Worm (Caenorhabditis elegans) whole organism, L1 larva: ENCODE measurements around the gene krr-1.

Experiments
- C04F5.9 ChIP-seq: sonication (generic microtip); optimal IDR thresholded peaks from 2 replicates; lab custom pipeline; 2016; ENCODE audit warnings: missing genetic modification characterization, missing compliant biosample characterization
- F16B12.6 ChIP-seq: fragments of 150-350 bp; optimal IDR thresholded peaks from 2 replicates; lab custom pipeline; 2014; ENCODE audit warnings: missing biosample characterization, missing genetic modification characterization
- aha-1 ChIP-seq: fragments of 150-350 bp; optimal IDR thresholded peaks from 2 replicates; lab custom pipeline; 2014; ENCODE audit warnings: missing biosample characterization, missing genetic modification characterization
- ama-1 ChIP-seq: fragments of 150-350 bp; optimal IDR thresholded peaks from 2 replicates; lab custom pipeline; 2014
- ceh-63 ChIP-seq: fragments of 200-800 bp; sonication (Bioruptor generic); optimal IDR thresholded peaks from 2 replicates; lab custom pipeline; 2018; ENCODE audit warnings: mild to moderate bottlenecking, missing genetic modification characterization, missing compliant biosample characterization
- ceh-90 ChIP-seq: sonication (generic microtip); optimal IDR thresholded peaks from 2 replicates; lab custom pipeline; 2016; ENCODE audit warnings: missing genetic modification characterization, missing compliant biosample characterization
- ces-1 ChIP-seq: fragments of 150-350 bp; optimal IDR thresholded peaks from 2 replicates; lab custom pipeline; 2014; ENCODE audit warnings: missing biosample characterization, missing genetic modification reagents, missing genetic modification characterization
- dpl-1 ChIP-seq, 3 experiments: fragments of 150-350 bp in 2 of 3; sonication (generic microtip) in 1 of 3; optimal IDR thresholded peaks; 2 replicates each; lab custom pipeline; 2014 to 2017; ENCODE audit warnings: missing biosample characterization in 3 of 3, missing genetic modification characterization in 3 of 3, missing genetic modification reagents in 3 of 3
- efl-1 ChIP-seq, 4 experiments: fragments of 150-350 bp; optimal IDR thresholded peaks in 3 of 4; peaks in 1 of 4; 1 replicate in 1 of 4; 2 replicates in 3 of 4; lab custom pipeline; 2014; ENCODE audit warnings: missing biosample characterization in 2 of 4, missing genetic modification characterization in 2 of 4, missing genetic modification reagents in 2 of 4
- efl-3 ChIP-seq: fragments of 200-800 bp; sonication (Bioruptor generic); optimal IDR thresholded peaks from 2 replicates; lab custom pipeline; 2018; ENCODE audit warnings: mild to moderate bottlenecking, missing genetic modification characterization, missing compliant biosample characterization
- ets-5 ChIP-seq: fragments of 200-800 bp; sonication (Bioruptor generic); IDR thresholded peaks from 2 replicates; pipeline ENCODE4 v1.3.6; 2022; ENCODE audit warnings: missing genetic modification characterization, missing compliant biosample characterization
- fkh-10 ChIP-seq: sonication (generic microtip); optimal IDR thresholded peaks from 2 replicates; lab custom pipeline; 2017; ENCODE audit warnings: missing biosample characterization, missing genetic modification reagents, missing genetic modification characterization
- grh-1 ChIP-seq: fragments of 200-800 bp; sonication (Bioruptor generic); IDR thresholded peaks from 2 replicates; pipeline ENCODE4 v1.3.6; 2022; ENCODE audit warnings: missing genetic modification reagents, missing genetic modification characterization, missing compliant biosample characterization
- hlh-17 ChIP-seq: fragments of 200-800 bp; sonication (Bioruptor generic); optimal IDR thresholded peaks from 2 replicates; lab custom pipeline; 2018; ENCODE audit warnings: missing genetic modification characterization, mild to moderate bottlenecking, missing compliant biosample characterization, moderate library complexity, borderline replicate concordance
- hpl-2 ChIP-seq: fragments of 150-350 bp; optimal IDR thresholded peaks from 2 replicates; lab custom pipeline; 2014; ENCODE audit warnings: missing biosample characterization, missing genetic modification reagents, missing genetic modification characterization
- irx-1 ChIP-seq: sonication (generic microtip); optimal IDR thresholded peaks from 2 replicates; lab custom pipeline; 2016; ENCODE audit warnings: missing genetic modification characterization, missing compliant biosample characterization
- lin-14 ChIP-seq: fragments of 200-800 bp; sonication (Bioruptor generic); optimal IDR thresholded peaks from 2 replicates; lab custom pipeline; 2018; ENCODE audit warnings: mild to moderate bottlenecking, missing genetic modification characterization, moderate library complexity, missing compliant biosample characterization
- lin-15B ChIP-seq: fragments of 150-350 bp; sonication (generic microtip); optimal IDR thresholded peaks from 3 replicates; lab custom pipeline; 2014; ENCODE audit warnings: missing biosample characterization, missing genetic modification characterization
- lin-35 ChIP-seq, 2 experiments: fragments of 150-350 bp; optimal IDR thresholded peaks; 2 replicates each; lab custom pipeline; 2014; ENCODE audit warnings: missing biosample characterization in 2 of 2, missing genetic modification characterization in 2 of 2, missing genetic modification reagents in 2 of 2
- lir-3 ChIP-seq: sonication (generic microtip); optimal IDR thresholded peaks from 2 replicates; lab custom pipeline; 2016; ENCODE audit warnings: mild to moderate bottlenecking, missing genetic modification characterization, moderate library complexity, missing compliant biosample characterization; ENCODE audit not compliant: poor library complexity
- lsy-2 ChIP-seq, 2 experiments: fragments of 150-350 bp; optimal IDR thresholded peaks; 2 replicates each; lab custom pipeline; 2014; ENCODE audit warnings: missing biosample characterization in 2 of 2, missing genetic modification characterization in 2 of 2
- mdl-1 ChIP-seq, 2 experiments: fragments of 150-350 bp; optimal IDR thresholded peaks; 2 replicates each; lab custom pipeline; 2014 to 2017; ENCODE audit warnings: missing biosample characterization in 2 of 2, missing genetic modification characterization in 2 of 2, inconsistent platforms in 1 of 2
- mef-2 ChIP-seq: fragments of 150-350 bp; optimal IDR thresholded peaks from 2 replicates; lab custom pipeline; 2014; ENCODE audit warnings: missing biosample characterization, missing genetic modification characterization
- mep-1 ChIP-seq: fragments of 150-350 bp; optimal IDR thresholded peaks from 2 replicates; lab custom pipeline; 2014; ENCODE audit warnings: missing biosample characterization, missing genetic modification characterization
- nhr-20 ChIP-seq: sonication (generic microtip); optimal IDR thresholded peaks from 2 replicates; lab custom pipeline; 2016; ENCODE audit warnings: mild to moderate bottlenecking, missing genetic modification characterization, missing compliant biosample characterization
- nhr-47 ChIP-seq: sonication (generic microtip); optimal IDR thresholded peaks from 2 replicates; lab custom pipeline; 2016; ENCODE audit warnings: mild to moderate bottlenecking, missing genetic modification characterization, moderate library complexity, missing compliant biosample characterization
- nhr-76 ChIP-seq: sonication (generic microtip); optimal IDR thresholded peaks from 2 replicates; lab custom pipeline; 2017; ENCODE audit warnings: missing biosample characterization, missing genetic modification characterization
- nhr-77 ChIP-seq: fragments of 150-350 bp; optimal IDR thresholded peaks from 2 replicates; lab custom pipeline; 2014; ENCODE audit warnings: missing biosample characterization, missing genetic modification characterization
- nhr-84 ChIP-seq: sonication (generic microtip); optimal IDR thresholded peaks from 2 replicates; lab custom pipeline; 2017; ENCODE audit warnings: missing biosample characterization, missing genetic modification characterization
- nhr-90 ChIP-seq: sonication (generic microtip); optimal IDR thresholded peaks from 2 replicates; lab custom pipeline; 2016; ENCODE audit warnings: mild to moderate bottlenecking, missing genetic modification characterization, missing compliant biosample characterization; ENCODE audit not compliant: poor library complexity
- pag-3 ChIP-seq: sonication (generic microtip); optimal IDR thresholded peaks from 2 replicates; lab custom pipeline; 2017; ENCODE audit warnings: missing genetic modification characterization, mild to moderate bottlenecking, missing compliant biosample characterization, antibody characterized with exemption, borderline replicate concordance; ENCODE audit not compliant: insufficient read depth
- swsn-7 ChIP-seq: sonication (generic microtip); optimal IDR thresholded peaks from 2 replicates; lab custom pipeline; 2016; ENCODE audit warnings: missing genetic modification characterization, missing compliant biosample characterization
- unc-62 ChIP-seq: fragments of 150-350 bp; optimal IDR thresholded peaks from 2 replicates; lab custom pipeline; 2014; ENCODE audit warnings: missing biosample characterization, missing genetic modification reagents, missing genetic modification characterization
- unc-86 ChIP-seq: sonication (generic microtip); optimal IDR thresholded peaks from 2 replicates; lab custom pipeline; 2016; ENCODE audit warnings: missing genetic modification characterization, missing compliant biosample characterization
- ztf-11 ChIP-seq, 2 experiments: sonication (generic microtip); optimal IDR thresholded peaks; 2 replicates each; lab custom pipeline; 2016 to 2017; ENCODE audit warnings: missing genetic modification characterization in 2 of 2, missing biosample characterization in 1 of 2, missing compliant biosample characterization in 1 of 2

The krr-1 gene

ce11 chrV:7225894-7226293 lies 5.1 kb upstream of the krr-1 start:
- TF ChIP-seq efl-1 (optimal IDR thresholded peaks at IDR 0.05; lab: Kevin White, UChicago) (no peak), efl-1 (GFP tag; optimal IDR thresholded peaks at IDR 0.05 in 1 of 2; lab: Kevin White, UChicago) (peak in 1 of 2 experiments; percentile 10), ceh-63 (GFP tag; lab: Kevin White, UChicago) (no peak), nhr-20 (no peak)

- TF ChIP-seq nhr-47 (no peak), mep-1 (no peak), swsn-7 (tag; lab: Kevin White, UChicago) (no peak), mef-2 (tag; lab: Kevin White, UChicago) (no peak), F16B12.6 (no peak), grh-1 (GFP tag; lab: Robert Waterston, UW) (no peak), irx-1 (no peak), efl-3 (GFP tag; lab: Kevin White, UChicago) (no peak), lir-3 (tag; lab: Kevin White, UChicago) (no peak), efl-1 (optimal IDR thresholded peaks at IDR 0.05; lab: Kevin White, UChicago) (no peak), efl-1 (GFP tag; optimal IDR thresholded peaks at IDR 0.05 in 1 of 2; lab: Kevin White, UChicago) (no peak), ceh-90 (tag; lab: Kevin White, UChicago) (no peak), lin-14 (GFP tag; lab: Kevin White, UChicago) (no peak), pag-3 (tag; lab: Kevin White, UChicago) (no peak), ces-1 (GFP tag; lab: Kevin White, UChicago) (no peak), fkh-10 (GFP tag; lab: Kevin White, UChicago) (no peak), ets-5 (GFP tag; lab: Robert Waterston, UW) (no peak), lin-35 (GFP tag; optimal IDR thresholded peaks at IDR 0.05; lab: Kevin White, UChicago) (no peak), nhr-76 (tag; lab: Kevin White, UChicago) (no peak)
Observed at ce11 chrV:7231524-7231923, 534 bp downstream of the krr-1 start.

- TF ChIP-seq lsy-2 (tag; optimal IDR thresholded peaks at IDR 0.05; lab: Kevin White, UChicago) (no peak), dpl-1 (GFP tag; optimal IDR thresholded peaks at IDR 0.05; lab: Kevin White, UChicago) (no peak)
- TF ChIP-seq, all 84 proteins: peak for 0
Observed at ce11 chrV:7234726-7235125, 3.7 kb downstream of the krr-1 start, which contains the start of gene C05C8.5. C05C8.5 (minus strand) TSS chrV:7234826.

DNA sequence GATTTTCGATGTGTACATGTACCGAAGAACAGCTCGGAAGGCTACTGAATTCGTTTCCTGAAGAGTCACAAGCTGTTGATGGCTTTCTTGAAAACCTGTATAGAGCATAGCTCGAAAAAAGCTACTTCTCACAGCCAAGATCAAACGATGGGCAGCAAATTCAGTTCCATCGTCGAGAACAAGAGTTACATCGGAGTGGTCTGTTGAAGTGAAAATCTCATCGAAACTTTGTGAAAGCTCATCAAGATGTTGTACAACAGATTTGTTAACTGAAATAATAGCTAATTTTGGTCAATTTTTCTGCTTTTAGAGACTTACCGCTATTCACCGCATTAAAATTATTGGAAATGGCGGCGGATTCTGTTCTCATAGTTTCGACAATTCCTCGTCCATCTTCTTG lies 5.7 kb downstream of the krr-1 start:
- TF ChIP-seq efl-1 (optimal IDR thresholded peaks at IDR 0.05; lab: Kevin White, UChicago) (no peak), efl-1 (GFP tag; optimal IDR thresholded peaks at IDR 0.05 in 1 of 2; lab: Kevin White, UChicago) (peak in 1 of 2 experiments; percentile 93), mdl-1 (tag; optimal IDR thresholded peaks at IDR 0.05; lab: Kevin White, UChicago) (no peak)

ce11 chrV:7237094-7237132 lies 5.9 kb downstream of the krr-1 start, which contains the start of gene hpo-9:
hpo-9 (minus strand) TSS chrV:7237130.
- TF ChIP-seq unc-62 (GFP tag; lab: Kevin White, UChicago) (no peak), unc-86 (tag; lab: Kevin White, UChicago) (no peak), aha-1 (tag; lab: Kevin White, UChicago) (no peak), ztf-11 (tag; optimal IDR thresholded peaks at IDR 0.05; lab: Kevin White, UChicago) (no peak), lin-15B (tag; lab: Kevin White, UChicago) (no peak), hlh-17 (GFP tag; lab: Kevin White, UChicago) (no peak), pag-3 (tag; lab: Kevin White, UChicago) (no peak), hpl-2 (GFP tag; lab: Kevin White, UChicago) (no peak), nhr-77 (no peak), nhr-90 (tag; lab: Kevin White, UChicago) (no peak), C04F5.9 (no peak), nhr-84 (tag; lab: Kevin White, UChicago) (no peak), ama-1 (lab: Kevin White, UChicago) (no peak)
- TF ChIP-seq, all 84 proteins: peak for 0
